In genomic region chrII:5660736-5661734, ce11 we compare ENCODE assay signal across 3 worm cellular contexts.
TF ChIP-seq lines count a peak whose summit lies in the region.

Gene ift-43 (minus strand): TSS chrII:5660786.
Gene mdt-26 (plus strand): TSS chrII:5661181.

TF ChIP-seq in whole organism, L2 larva, 48 proteins besides CTCF, POLR2A, EP300 and RAD21 (continued from another document):
- TF ChIP-seq lsy-2 (tag; optimal IDR thresholded peaks at IDR 0.05; lab: Kevin White, UChicago) (peak; percentile 78 to 88), sma-9 (GFP tag; optimal IDR thresholded peaks at IDR 0.05; lab: Kevin White, UChicago) (peak; percentile 75), sma-9 (tag; optimal IDR thresholded peaks at IDR 0.05; lab: Kevin White, UChicago) (no peak), mbf-1 (tag; optimal IDR thresholded peaks at IDR 0.05; lab: Kevin White, UChicago) (no peak), nhr-237 (tag; optimal IDR thresholded peaks at IDR 0.05; lab: Kevin White, UChicago) (peak; percentile 54), ceh-82 (tag; optimal IDR thresholded peaks at IDR 0.05; lab: Kevin White, UChicago) (peak; percentile 9), nhr-6 (tag; optimal IDR thresholded peaks at IDR 0.05; lab: Kevin White, UChicago) (peak; percentile 68), elt-3 (tag; optimal IDR thresholded peaks at IDR 0.05; lab: Kevin White, UChicago) (no peak), F13H6.1 (tag; optimal IDR thresholded peaks at IDR 0.05; lab: Kevin White, UChicago) (peak; percentile 85), sma-3 (GFP tag; optimal IDR thresholded peaks at IDR 0.05; lab: Kevin White, UChicago) (peak; percentile 81), crh-2 (tag; optimal IDR thresholded peaks at IDR 0.05; lab: Kevin White, UChicago) (peak; percentile 80), Y55F3AM.14 (GFP tag; optimal IDR thresholded peaks at IDR 0.05; lab: Kevin White, UChicago) (peak; percentile 6), sem-4 (tag; optimal IDR thresholded peaks at IDR 0.05; lab: Kevin White, UChicago) (peak; percentile 67), peb-1 (tag; optimal IDR thresholded peaks at IDR 0.05; lab: Kevin White, UChicago) (no peak), unc-62 (GFP tag; optimal IDR thresholded peaks at IDR 0.05; lab: Kevin White, UChicago) (no peak), lin-39 (tag; optimal IDR thresholded peaks at IDR 0.05; lab: Kevin White, UChicago) (no peak), nhr-23 (tag; optimal IDR thresholded peaks at IDR 0.05; lab: Kevin White, UChicago) (no peak), ztf-1 (GFP tag; conservative IDR thresholded peaks at IDR 0.05; lab: Robert Waterston, UW) (no peak), mdl-1 (tag; optimal IDR thresholded peaks at IDR 0.05; lab: Kevin White, UChicago) (peak; percentile 57 to 73), ceh-16 (tag; optimal IDR thresholded peaks at IDR 0.05; lab: Kevin White, UChicago) (peak; percentile 81), nhr-10 (tag; optimal IDR thresholded peaks at IDR 0.05; lab: Kevin White, UChicago) (peak; percentile 72), nhr-21 (tag; optimal IDR thresholded peaks at IDR 0.05; lab: Kevin White, UChicago) (peak; percentile 78), fos-1 (tag; optimal IDR thresholded peaks at IDR 0.05; lab: Kevin White, UChicago) (peak; percentile 53), nhr-25 (tag; optimal IDR thresholded peaks at IDR 0.05; lab: Kevin White, UChicago) (peak; percentile 51), zag-1 (tag; optimal IDR thresholded peaks at IDR 0.05; lab: Kevin White, UChicago) (peak; percentile 61)

TF ChIP-seq in whole organism, L4 larva, 104 proteins besides CTCF, POLR2A, EP300 and RAD21 (continued from another document and continues in another):
- TF ChIP-seq php-3 (GFP tag; IDR thresholded peaks at IDR 0.05; lab: Robert Waterston, UW) (peak; percentile 50; the same call in 1 of the 2 replicates), nhr-42 (GFP tag; IDR thresholded peaks at IDR 0.05; lab: Robert Waterston, UW) (peak; percentile 83), daf-12 (tag; optimal IDR thresholded peaks at IDR 0.05; lab: Kevin White, UChicago) (no peak), nhr-28 (tag; optimal IDR thresholded peaks at IDR 0.05; lab: Kevin White, UChicago) (peak; percentile 46), nhr-41 (GFP tag; IDR thresholded peaks at IDR 0.05; lab: Robert Waterston, UW) (peak; percentile 65; the same call in 1 of the 2 replicates), nhr-102 (tag; optimal IDR thresholded peaks at IDR 0.05; lab: Kevin White, UChicago) (peak; percentile 70), nhr-6 (tag; optimal IDR thresholded peaks at IDR 0.05; lab: Kevin White, UChicago) (no peak), fkh-10 (GFP tag; optimal IDR thresholded peaks at IDR 0.05; lab: Kevin White, UChicago) (peak; percentile 63), vab-7 (GFP tag; IDR thresholded peaks at IDR 0.05; lab: Robert Waterston, UW) (0 out of 2 replicates have a peak, but pooled peaks have one; percentile 42), jun-1 (tag; optimal IDR thresholded peaks at IDR 0.05; lab: Kevin White, UChicago) (peak; percentile 57), madf-9 (GFP tag; conservative IDR thresholded peaks at IDR 0.05; lab: Robert Waterston, UW) (peak; percentile 67), D1046.2 (GFP tag; IDR thresholded peaks at IDR 0.05; lab: Robert Waterston, UW) (no peak), ztf-7 (tag; optimal IDR thresholded peaks at IDR 0.05; lab: Kevin White, UChicago) (no peak), lin-15B (tag; optimal IDR thresholded peaks at IDR 0.05; lab: Kevin White, UChicago) (no peak), zfp-2 (tag; optimal IDR thresholded peaks at IDR 0.05; lab: Kevin White, UChicago) (no peak), mes-2 (tag; optimal IDR thresholded peaks at IDR 0.05; lab: Kevin White, UChicago; ENCODE audit: poor library complexity, severe bottlenecking) (peak; percentile 74), nhr-76 (tag; optimal IDR thresholded peaks at IDR 0.05; lab: Kevin White, UChicago) (no peak), hmg-1.1 (GFP tag; IDR thresholded peaks at IDR 0.05; lab: Robert Waterston, UW) (peak; percentile 94), unc-62 (GFP tag; optimal IDR thresholded peaks at IDR 0.05 in 1 of 2; lab: Kevin White, UChicago) (peak in 1 of 2 experiments; percentile 97), unc-62 (tag; optimal IDR thresholded peaks at IDR 0.05; lab: Kevin White, UChicago) (no peak), F49E8.2 (tag; optimal IDR thresholded peaks at IDR 0.05; lab: Kevin White, UChicago; ENCODE audit: borderline replicate concordance) (no peak), unc-39 (tag; optimal IDR thresholded peaks at IDR 0.05; lab: Kevin White, UChicago) (no peak), T20F7.1 (GFP tag; optimal IDR thresholded peaks at IDR 0.05; lab: Kevin White, UChicago) (no peak), zip-2 (tag; optimal IDR thresholded peaks at IDR 0.05; lab: Kevin White, UChicago) (no peak), lin-39 (tag; optimal IDR thresholded peaks at IDR 0.05; lab: Kevin White, UChicago) (no peak), ceh-28 (tag; optimal IDR thresholded peaks at IDR 0.05; lab: Kevin White, UChicago) (peak; percentile 76), dve-1 (tag; optimal IDR thresholded peaks at IDR 0.05; lab: Kevin White, UChicago; ENCODE audit: insufficient read depth) (peak; percentile 79), mxl-2 (GFP tag; conservative IDR thresholded peaks at IDR 0.05; lab: Robert Waterston, UW) (no peak), aly-2 (tag; optimal IDR thresholded peaks at IDR 0.05; lab: Kevin White, UChicago) (no peak), hlh-30 (tag; optimal IDR thresholded peaks at IDR 0.05; lab: Kevin White, UChicago; ENCODE audit: insufficient read depth) (peak; percentile 79), ctbp-1 (GFP tag; IDR thresholded peaks at IDR 0.05; lab: Robert Waterston, UW) (peak; percentile 92), nhr-25 (tag; optimal IDR thresholded peaks at IDR 0.05; lab: Kevin White, UChicago; ENCODE audit: borderline replicate concordance, insufficient read depth) (peak; percentile 61), ceh-20 (GFP tag; IDR thresholded peaks at IDR 0.05; lab: Robert Waterston, UW) (peak; percentile 67), mep-1 (tag; optimal IDR thresholded peaks at IDR 0.05; lab: Kevin White, UChicago) (peak; percentile 77), attf-4 (tag; optimal IDR thresholded peaks at IDR 0.05; lab: Kevin White, UChicago) (no peak), duxl-1 (tag; optimal IDR thresholded peaks at IDR 0.05; lab: Kevin White, UChicago; ENCODE audit: poor library complexity) (peak; percentile 31), lim-7 (GFP tag; IDR thresholded peaks at IDR 0.05; lab: Robert Waterston, UW) (peak; percentile 69), Y48G9A.11 (GFP tag; IDR thresholded peaks at IDR 0.05; lab: Robert Waterston, UW) (peak; percentile 30; the same call in 1 of the 2 replicates), lsy-2 (tag; optimal IDR thresholded peaks at IDR 0.05; lab: Kevin White, UChicago) (peak; percentile 39 to 80), nhr-11 (tag; optimal IDR thresholded peaks at IDR 0.05; lab: Kevin White, UChicago) (peak; percentile 69), nhr-77 (tag; optimal IDR thresholded peaks at IDR 0.05; lab: Kevin White, UChicago) (peak; percentile 0), lir-3 (tag; optimal IDR thresholded peaks at IDR 0.05; lab: Kevin White, UChicago) (peak; percentile 28), zfp-3 (GFP tag; conservative IDR thresholded peaks at IDR 0.05; lab: Robert Waterston, UW) (0 out of 2 replicates have a peak, but pooled peaks have one; percentile 36), spr-3 (GFP tag; optimal IDR thresholded peaks at IDR 0.05; lab: Kevin White, UChicago) (no peak), R02D3.7 (tag; optimal IDR thresholded peaks at IDR 0.05; lab: Kevin White, UChicago) (no peak), F26F4.8 (GFP tag; conservative IDR thresholded peaks at IDR 0.05; lab: Robert Waterston, UW) (no peak), F37D6.2 (tag; optimal IDR thresholded peaks at IDR 0.05; lab: Kevin White, UChicago) (peak; percentile 70), dmd-8 (GFP tag; IDR thresholded peaks at IDR 0.05; lab: Robert Waterston, UW) (peak; percentile 74; the same call in 1 of the 2 replicates), T26A8.4 (GFP tag; IDR thresholded peaks at IDR 0.05; lab: Robert Waterston, UW) (peak; percentile 82), hif-1 (tag; optimal IDR thresholded peaks at IDR 0.05; lab: Kevin White, UChicago) (peak; percentile 31 to 69), skn-1 (tag; optimal IDR thresholded peaks at IDR 0.05; lab: Kevin White, UChicago) (no peak), unc-130 (GFP tag; optimal IDR thresholded peaks at IDR 0.05; lab: Kevin White, UChicago) (no peak), egl-27 (tag; optimal IDR thresholded peaks at IDR 0.05; lab: Kevin White, UChicago) (no peak)

TF ChIP-seq in whole organism, late embryonic, 69 proteins besides CTCF, POLR2A, EP300 and RAD21 (continued from another document):
- 0 out of 2 replicates have a peak, but pooled peaks have one; percentile 28 for TF ChIP-seq unc-3 (GFP tag; conservative IDR thresholded peaks at IDR 0.05; lab: Robert Waterston, UW)
- TF ChIP-seq unc-3 (tag; optimal IDR thresholded peaks at IDR 0.05; lab: Kevin White, UChicago), result no peak
- TF ChIP-seq ceh-24 (tag; optimal IDR thresholded peaks at IDR 0.05; lab: Kevin White, UChicago), result no peak
- TF ChIP-seq unc-86 (tag; optimal IDR thresholded peaks at IDR 0.05; lab: Kevin White, UChicago), result no peak
- peak; percentile 100 for TF ChIP-seq nfya-1 (tag; optimal IDR thresholded peaks at IDR 0.05; lab: Kevin White, UChicago)
- TF ChIP-seq nhr-11 (tag; optimal IDR thresholded peaks at IDR 0.05; lab: Kevin White, UChicago), result no peak
- peak; percentile 33 for TF ChIP-seq ceh-6 (GFP tag; optimal IDR thresholded peaks at IDR 0.05; lab: Kevin White, UChicago)
- no peak for TF ChIP-seq npax-4 (tag; optimal IDR thresholded peaks at IDR 0.05; lab: Kevin White, UChicago)
- peak; percentile 9 for TF ChIP-seq ceh-34 (tag; optimal IDR thresholded peaks at IDR 0.05; lab: Kevin White, UChicago)
- peak; percentile 41 for TF ChIP-seq sdc-2 (tag; optimal IDR thresholded peaks at IDR 0.05; lab: Kevin White, UChicago)
- TF ChIP-seq madf-2 (tag; optimal IDR thresholded peaks at IDR 0.05; lab: Kevin White, UChicago), result peak; percentile 55
- TF ChIP-seq unc-42 (tag; optimal IDR thresholded peaks at IDR 0.05; lab: Kevin White, UChicago), result peak; percentile 58
- no peak for TF ChIP-seq F13H6.1 (tag; optimal IDR thresholded peaks at IDR 0.05; lab: Kevin White, UChicago)
- no peak for TF ChIP-seq ceh-2 (tag; optimal IDR thresholded peaks at IDR 0.05; lab: Kevin White, UChicago)
- peak; percentile 18 for TF ChIP-seq syd-9 (tag; optimal IDR thresholded peaks at IDR 0.05; lab: Kevin White, UChicago)
- no peak for TF ChIP-seq ceh-9 (tag; optimal IDR thresholded peaks at IDR 0.05; lab: Kevin White, UChicago)
- no peak for TF ChIP-seq fkh-10 (GFP tag; optimal IDR thresholded peaks at IDR 0.05; lab: Kevin White, UChicago)
- peak; percentile 78 for TF ChIP-seq ceh-31 (tag; optimal IDR thresholded peaks at IDR 0.05; lab: Kevin White, UChicago)
- no peak for TF ChIP-seq pag-3 (tag; optimal IDR thresholded peaks at IDR 0.05; lab: Kevin White, UChicago; ENCODE audit: borderline replicate concordance)
- TF ChIP-seq mec-3 (tag; optimal IDR thresholded peaks at IDR 0.05; lab: Kevin White, UChicago; ENCODE audit: borderline replicate concordance), result no peak
- TF ChIP-seq ref-2 (tag; optimal IDR thresholded peaks at IDR 0.05; lab: Kevin White, UChicago), result peak; percentile 30
- TF ChIP-seq ceh-48 (tag; optimal IDR thresholded peaks at IDR 0.05; lab: Kevin White, UChicago), result peak; percentile 51
- TF ChIP-seq hlh-8 (tag; optimal IDR thresholded peaks at IDR 0.05; lab: Kevin White, UChicago), result no peak
- no peak for TF ChIP-seq zip-5 (tag; optimal IDR thresholded peaks at IDR 0.05; lab: Kevin White, UChicago)
- TF ChIP-seq tbx-7 (tag; optimal IDR thresholded peaks at IDR 0.05; lab: Kevin White, UChicago), result peak; percentile 14
- TF ChIP-seq ceh-30 (tag; optimal IDR thresholded peaks at IDR 0.05; lab: Kevin White, UChicago), result no peak
- TF ChIP-seq K09A11.1 (tag; optimal IDR thresholded peaks at IDR 0.05; lab: Kevin White, UChicago; ENCODE audit: insufficient read depth), result no peak
- no peak for TF ChIP-seq C38D4.7 (GFP tag; optimal IDR thresholded peaks at IDR 0.05; lab: Kevin White, UChicago)
- TF ChIP-seq dmd-4 (tag; optimal IDR thresholded peaks at IDR 0.05; lab: Kevin White, UChicago; ENCODE audit: borderline replicate concordance), result no peak
- TF ChIP-seq pqm-1 (tag; optimal IDR thresholded peaks at IDR 0.05; lab: Kevin White, UChicago), result no peak
- peak; percentile 16 for TF ChIP-seq ttx-3 (tag; optimal IDR thresholded peaks at IDR 0.05; lab: Kevin White, UChicago)
- TF ChIP-seq pros-1 (tag; optimal IDR thresholded peaks at IDR 0.05; lab: Kevin White, UChicago), result peak; percentile 55
- peak; percentile 29 for TF ChIP-seq pha-2 (tag; optimal IDR thresholded peaks at IDR 0.05; lab: Kevin White, UChicago)
- TF ChIP-seq fkh-6 (tag; optimal IDR thresholded peaks at IDR 0.05; lab: Kevin White, UChicago), result peak; percentile 56
- TF ChIP-seq ceh-45 (GFP tag; IDR thresholded peaks at IDR 0.05; lab: Robert Waterston, UW), result peak; percentile 58; the same call in 1 of the 2 replicates
- no peak for TF ChIP-seq hlh-6 (tag; optimal IDR thresholded peaks at IDR 0.05; lab: Kevin White, UChicago)
- peak; percentile 55 for TF ChIP-seq lin-11 (tag; optimal IDR thresholded peaks at IDR 0.05; lab: Kevin White, UChicago)
- no peak for TF ChIP-seq ahr-1 (tag; optimal IDR thresholded peaks at IDR 0.05; lab: Kevin White, UChicago)
- no peak for TF ChIP-seq fax-1 (tag; optimal IDR thresholded peaks at IDR 0.05; lab: Kevin White, UChicago)
- TF ChIP-seq gmeb-2 (tag; optimal IDR thresholded peaks at IDR 0.05; lab: Kevin White, UChicago), result peak; percentile 59
- peak; percentile 52 for TF ChIP-seq hlh-30 (tag; optimal IDR thresholded peaks at IDR 0.05; lab: Kevin White, UChicago; ENCODE audit: insufficient read depth)
- no peak for TF ChIP-seq ztf-16 (tag; optimal IDR thresholded peaks at IDR 0.05; lab: Kevin White, UChicago)
- no peak for TF ChIP-seq pha-4 (tag; optimal IDR thresholded peaks at IDR 0.05; lab: Kevin White, UChicago)
- no peak for TF ChIP-seq hlh-15 (tag; optimal IDR thresholded peaks at IDR 0.05; lab: Kevin White, UChicago)
